Worm (Caenorhabditis elegans): ENCODE results near the gene Y54F10AR.2.

The Y54F10AR.2 gene

ce11 chrIII:2530313-2530712 is 41.0 kb downstream of the Y54F10AR.2 start, which contains the start of gene cone-1:
TSS of gene cone-1 (plus strand) at chrIII:2530613.
- no peak for TF ChIP-seq Y22D7AL.16 (tag; optimal IDR thresholded peaks at IDR 0.05)
- no peak for TF ChIP-seq tbx-2 (tag; optimal IDR thresholded peaks at IDR 0.05)
- no peak for TF ChIP-seq hlh-30 (tag; optimal IDR thresholded peaks at IDR 0.05; ENCODE audit: insufficient read depth)
- TF ChIP-seq pha-4 (tag; optimal IDR thresholded peaks at IDR 0.05), result no peak
- no peak for TF ChIP-seq eyg-1 (tag; optimal IDR thresholded peaks at IDR 0.05)
- no peak for TF ChIP-seq nhr-11 (tag; optimal IDR thresholded peaks at IDR 0.05)
- no peak for TF ChIP-seq pha-2 (tag; optimal IDR thresholded peaks at IDR 0.05)

ce11 chrIII:2528621-2529113 is 42.7 kb downstream of the Y54F10AR.2 start, which contains the start of the genes Y54F10AM.15, rbc-2 and ndua-8:
TSS of gene Y54F10AM.15 (minus strand) at chrIII:2528679.
TSS of gene rbc-2 (minus strand) at chrIII:2528689.
TSS of gene ndua-8 (plus strand) at chrIII:2529063.
- TF ChIP-seq unc-42 (tag; optimal IDR thresholded peaks at IDR 0.05), result peak; percentile 23
- TF ChIP-seq elt-4 (tag; optimal IDR thresholded peaks at IDR 0.05), result no peak
- TF ChIP-seq K02D7.2 (tag; optimal IDR thresholded peaks at IDR 0.05), result no peak
- TF ChIP-seq tbx-2 (tag; optimal IDR thresholded peaks at IDR 0.05), result peak; percentile 18
- TF ChIP-seq ttx-3 (tag; optimal IDR thresholded peaks at IDR 0.05), result no peak
- TF ChIP-seq C08G9.2 (tag; optimal IDR thresholded peaks at IDR 0.05), result no peak
- no peak for TF ChIP-seq ama-1 (optimal IDR thresholded peaks at IDR 0.05)
- TF ChIP-seq ceh-2 (tag; optimal IDR thresholded peaks at IDR 0.05), result peak; percentile 24
- TF ChIP-seq K09A11.1 (tag; optimal IDR thresholded peaks at IDR 0.05; ENCODE audit: insufficient read depth), result peak; percentile 63
- TF ChIP-seq hlh-6 (tag; optimal IDR thresholded peaks at IDR 0.05), result no peak
- TF ChIP-seq syd-9 (tag; optimal IDR thresholded peaks at IDR 0.05), result no peak
- TF ChIP-seq pax-1 (tag; optimal IDR thresholded peaks at IDR 0.05), result peak; percentile 59
- peak; percentile 73 for TF ChIP-seq ceh-31 (tag; optimal IDR thresholded peaks at IDR 0.05)
- TF ChIP-seq pros-1 (tag; optimal IDR thresholded peaks at IDR 0.05), result peak; percentile 8
- peak; percentile 17 for TF ChIP-seq ceh-34 (tag; optimal IDR thresholded peaks at IDR 0.05)
- no peak for TF ChIP-seq sdc-2 (tag; optimal IDR thresholded peaks at IDR 0.05)
- no peak for TF ChIP-seq mec-3 (tag; optimal IDR thresholded peaks at IDR 0.05; ENCODE audit: borderline replicate concordance)
- TF ChIP-seq unc-86 (tag; optimal IDR thresholded peaks at IDR 0.05), result no peak
- TF ChIP-seq ceh-19 (GFP tag; optimal IDR thresholded peaks at IDR 0.05), result no peak
- no peak for TF ChIP-seq madf-2 (tag; optimal IDR thresholded peaks at IDR 0.05)
- peak; percentile 35 for TF ChIP-seq elt-2 (tag; optimal IDR thresholded peaks at IDR 0.05)
- TF ChIP-seq ets-4 (tag; optimal IDR thresholded peaks at IDR 0.05), result peak; percentile 28
- TF ChIP-seq hlh-15 (tag; optimal IDR thresholded peaks at IDR 0.05), result no peak
- no peak for TF ChIP-seq rnt-1 (tag; optimal IDR thresholded peaks at IDR 0.05)
- TF ChIP-seq che-1 (tag; optimal IDR thresholded peaks at IDR 0.05), result no peak
- TF ChIP-seq eyg-1 (tag; optimal IDR thresholded peaks at IDR 0.05), result no peak
- no peak for TF ChIP-seq lin-11 (tag; optimal IDR thresholded peaks at IDR 0.05)
- peak; percentile 48 for TF ChIP-seq hlh-30 (tag; optimal IDR thresholded peaks at IDR 0.05; ENCODE audit: insufficient read depth)
- TF ChIP-seq ceh-18 (tag; optimal IDR thresholded peaks at IDR 0.05), result peak; percentile 18
- peak; percentile 10 for TF ChIP-seq ceh-14 (tag; optimal IDR thresholded peaks at IDR 0.05)
- peak; percentile 22 for TF ChIP-seq ceh-48 (tag; optimal IDR thresholded peaks at IDR 0.05)
- TF ChIP-seq gmeb-2 (tag; optimal IDR thresholded peaks at IDR 0.05), result no peak
- TF ChIP-seq ceh-30 (tag; optimal IDR thresholded peaks at IDR 0.05), result no peak
- TF ChIP-seq nfya-1 (tag; optimal IDR thresholded peaks at IDR 0.05), result peak; percentile 82
- TF ChIP-seq dve-1 (tag; optimal IDR thresholded peaks at IDR 0.05), result peak; percentile 50
- TF ChIP-seq nhr-232 (tag; optimal IDR thresholded peaks at IDR 0.05), result no peak
- TF ChIP-seq unc-55 (GFP tag; optimal IDR thresholded peaks at IDR 0.05), result peak; percentile 48
